Fruit fly (Drosophila melanogaster) whole organism, embryonic: ENCODE results near the gene nSMase.

Experiments used
- B-H1 ChIP-seq: fragments of 200-800 bp; sonication (Bioruptor generic); IDR thresholded peaks from 3 replicates; pipeline ENCODE4 v1.3.6; 2022; ENCODE audit warnings: missing biosample characterization, missing genetic modification characterization
- CG10274 ChIP-seq: fragments of 200-800 bp; sonication (Bioruptor generic); optimal IDR thresholded peaks from 3 replicates; lab custom pipeline; 2017; ENCODE audit warnings: missing biosample characterization, mild to moderate bottlenecking, missing genetic modification characterization
- CG10462 ChIP-seq: fragments of 200-800 bp; sonication (Bioruptor generic); optimal IDR thresholded peaks from 2 replicates; lab custom pipeline; 2016; ENCODE audit warnings: missing biosample characterization, missing genetic modification characterization
- CG10959 ChIP-seq: fragments of 200-800 bp; sonication (Bioruptor generic); IDR thresholded peaks from 2 replicates; pipeline ENCODE4 v1.3.6; 2022; ENCODE audit warnings: missing biosample characterization, missing genetic modification characterization
- CG11456 ChIP-seq: fragments of 200-800 bp; sonication (Bioruptor generic); IDR thresholded peaks from 3 replicates; pipeline ENCODE4 v1.3.6; 2022; ENCODE audit warnings: missing biosample characterization, missing genetic modification characterization
- CG12071 ChIP-seq: fragments of 200-800 bp; sonication (Bioruptor generic); optimal IDR thresholded peaks from 3 replicates; lab custom pipeline; 2018; ENCODE audit warnings: missing biosample characterization, mild to moderate bottlenecking, missing genetic modification characterization
- CG12299 ChIP-seq: fragments of 200-800 bp; sonication (Bioruptor generic); optimal IDR thresholded peaks from 2 replicates; lab custom pipeline; 2018; ENCODE audit warnings: missing biosample characterization, mild to moderate bottlenecking, missing genetic modification characterization
- CG14710 ChIP-seq: fragments of 200-800 bp; sonication (Bioruptor generic); optimal IDR thresholded peaks from 3 replicates; lab custom pipeline; 2019; ENCODE audit warnings: missing biosample characterization, mild to moderate bottlenecking, missing genetic modification characterization, moderate library complexity
- CG14860 ChIP-seq: fragments of 200-800 bp; sonication (Bioruptor generic); IDR thresholded peaks from 3 replicates; pipeline ENCODE4 v1.3.6; 2022; ENCODE audit warnings: missing biosample characterization, missing genetic modification characterization; ENCODE audit not compliant: partially characterized antibody
- CG15514 ChIP-seq: fragments of 200-800 bp; sonication (Bioruptor generic); optimal IDR thresholded peaks from 3 replicates; lab custom pipeline; 2017; ENCODE audit warnings: missing biosample characterization, missing genetic modification characterization, mild to moderate bottlenecking, moderate library complexity, missing genetic modification reagents
- CG17186 ChIP-seq: fragments of 200-800 bp; sonication (Bioruptor generic); optimal IDR thresholded peaks from 3 replicates; lab custom pipeline; 2017; ENCODE audit warnings: missing biosample characterization, missing genetic modification reagents, missing genetic modification characterization
- CG18599 ChIP-seq: fragments of 200-800 bp; sonication (Bioruptor generic); optimal IDR thresholded peaks from 3 replicates; lab custom pipeline; 2017; ENCODE audit warnings: missing biosample characterization, missing genetic modification characterization, mild to moderate bottlenecking, moderate library complexity, missing genetic modification reagents
- CG30020 ChIP-seq: fragments of 200-800 bp; optimal IDR thresholded peaks from 2 replicates; lab custom pipeline; 2019; ENCODE audit warnings: missing biosample characterization, mild to moderate bottlenecking, missing genetic modification characterization, moderate library complexity
- CG31224 ChIP-seq: fragments of 200-800 bp; sonication (Bioruptor generic); IDR thresholded peaks from 2 replicates; pipeline ENCODE4 v1.3.6; 2022; ENCODE audit warnings: missing biosample characterization, missing genetic modification characterization
- CG34224 ChIP-seq: fragments of 200-800 bp; sonication (Bioruptor generic); IDR thresholded peaks from 3 replicates; pipeline ENCODE4 v1.3.6; 2022; ENCODE audit warnings: missing biosample characterization, missing genetic modification characterization; ENCODE audit not compliant: partially characterized antibody
- CG4820 ChIP-seq: fragments of 200-800 bp; sonication (Bioruptor generic); optimal IDR thresholded peaks from 3 replicates; lab custom pipeline; 2016; ENCODE audit warnings: missing biosample characterization, missing genetic modification characterization
- CG8924 ChIP-seq: fragments of 200-800 bp; optimal IDR thresholded peaks from 3 replicates; lab custom pipeline; 2019; ENCODE audit warnings: missing biosample characterization, mild to moderate bottlenecking, missing genetic modification characterization, moderate library complexity
- CG9727 ChIP-seq: fragments of 200-800 bp; sonication (Bioruptor generic); optimal IDR thresholded peaks from 3 replicates; lab custom pipeline; 2017; ENCODE audit warnings: missing biosample characterization, mild to moderate bottlenecking, missing genetic modification characterization
- Dbx ChIP-seq: fragments of 200-800 bp; sonication (Bioruptor generic); IDR thresholded peaks from 3 replicates; pipeline ENCODE4 v1.3.6; 2022; ENCODE audit warnings: missing biosample characterization, missing genetic modification characterization
- Dek ChIP-seq: fragments of 200-800 bp; sonication (Bioruptor generic); optimal IDR thresholded peaks from 3 replicates; lab custom pipeline; 2019; ENCODE audit warnings: missing biosample characterization, mild to moderate bottlenecking, missing genetic modification characterization, moderate library complexity
- Doc3 ChIP-seq: fragments of 200-800 bp; sonication (Bioruptor generic); IDR thresholded peaks from 3 replicates; pipeline ENCODE4 v1.3.6; 2022; ENCODE audit warnings: missing biosample characterization, missing genetic modification characterization; ENCODE audit not compliant: partially characterized antibody
- HLH54F ChIP-seq: fragments of 200-800 bp; sonication (Bioruptor generic); optimal IDR thresholded peaks from 3 replicates; lab custom pipeline; 2016; ENCODE audit warnings: missing biosample characterization, missing genetic modification characterization
- HLHmδ ChIP-seq: fragments of 200-800 bp; sonication (Bioruptor generic); optimal IDR thresholded peaks from 2 replicates; lab custom pipeline; 2018; ENCODE audit warnings: missing biosample characterization, mild to moderate bottlenecking, missing genetic modification characterization, moderate library complexity
- Hand ChIP-seq: fragments of 200-800 bp; sonication (Bioruptor generic); optimal IDR thresholded peaks from 2 replicates; lab custom pipeline; 2017; ENCODE audit warnings: mild to moderate bottlenecking, missing biosample characterization, missing genetic modification reagents, missing genetic modification characterization
- Hmr ChIP-seq: fragments of 200-800 bp; sonication (Bioruptor generic); optimal IDR thresholded peaks from 3 replicates; lab custom pipeline; 2017; ENCODE audit warnings: mild to moderate bottlenecking, missing biosample characterization, missing genetic modification reagents, missing genetic modification characterization
- Hsf ChIP-seq: fragments of 200-800 bp; sonication (Bioruptor generic); optimal IDR thresholded peaks from 3 replicates; lab custom pipeline; 2016; ENCODE audit warnings: missing biosample characterization, missing genetic modification characterization
- Lim3 ChIP-seq: fragments of 200-800 bp; sonication (Bioruptor generic); IDR thresholded peaks from 2 replicates; pipeline ENCODE4 v1.3.6; 2022; ENCODE audit warnings: missing biosample characterization, missing genetic modification characterization
- Lpt ChIP-seq: fragments of >200 bp; optimal IDR thresholded peaks from 2 replicates; lab custom pipeline; 2018; ENCODE audit warnings: missing biosample characterization, missing genetic modification characterization
- Nf-YC ChIP-seq: fragments of 200-800 bp; optimal IDR thresholded peaks from 3 replicates; lab custom pipeline; 2019; ENCODE audit warnings: missing biosample characterization, mild to moderate bottlenecking, missing genetic modification characterization, moderate library complexity
- Trl ChIP-seq, 3 experiments: fragments of >200 bp in 2 of 3; fragments of 200-800 bp in 1 of 3; sonication (Bioruptor generic) in 1 of 3; optimal IDR thresholded peaks; 2 replicates in 1 of 3; 3 replicates in 2 of 3; lab custom pipeline; 2016 to 2017; ENCODE audit warnings: missing biosample characterization in 1 of 3, missing genetic modification characterization in 1 of 3
- Vsx1 ChIP-seq: fragments of 200-800 bp; sonication (Bioruptor generic); optimal IDR thresholded peaks from 2 replicates; lab custom pipeline; 2017; ENCODE audit warnings: missing biosample characterization, mild to moderate bottlenecking, missing genetic modification characterization, missing genetic modification reagents
- aop ChIP-seq: fragments of 200-800 bp; sonication (Bioruptor generic); IDR thresholded peaks from 2 replicates; pipeline ENCODE4 v1.3.6; 2022; ENCODE audit warnings: missing biosample characterization, missing genetic modification characterization
- ara ChIP-seq: fragments of 200-800 bp; sonication (Bioruptor generic); IDR thresholded peaks from 2 replicates; pipeline ENCODE4 v1.3.6; 2022; ENCODE audit warnings: missing biosample characterization, missing genetic modification characterization
- ato ChIP-seq: fragments of 200-800 bp; sonication (Bioruptor generic); IDR thresholded peaks from 2 replicates; pipeline ENCODE4 v1.3.6; 2022; ENCODE audit warnings: missing biosample characterization, missing genetic modification characterization; ENCODE audit not compliant: partially characterized antibody
- bcd ChIP-seq: fragments of 200-800 bp; sonication (Bioruptor generic); optimal IDR thresholded peaks from 2 replicates; lab custom pipeline; 2017; ENCODE audit warnings: missing biosample characterization, mild to moderate bottlenecking, missing genetic modification characterization
- btn ChIP-seq: fragments of 200-800 bp; sonication (Bioruptor generic); optimal IDR thresholded peaks from 2 replicates; lab custom pipeline; 2016; ENCODE audit warnings: missing biosample characterization, missing genetic modification characterization
- fd64A ChIP-seq: fragments of 200-800 bp; sonication (Bioruptor generic); optimal IDR thresholded peaks from 3 replicates; lab custom pipeline; 2018; ENCODE audit warnings: missing biosample characterization, mild to moderate bottlenecking, missing genetic modification characterization
- gce ChIP-seq: fragments of 200-800 bp; sonication (Bioruptor generic); IDR thresholded peaks from 3 replicates; pipeline ENCODE4 v1.3.6; 2022; ENCODE audit warnings: missing biosample characterization, missing genetic modification characterization
- hkb ChIP-seq, 2 experiments: fragments of 200-800 bp in 1 of 2; fragments of >200 bp in 1 of 2; sonication (Bioruptor generic) in 1 of 2; IDR thresholded peaks in 1 of 2; optimal IDR thresholded peaks in 1 of 2; 2 replicates each; pipeline versions ENCODE4 v1.3.6 to Lab custom; 2017 to 2022; ENCODE audit warnings: missing biosample characterization in 1 of 2, missing genetic modification characterization in 1 of 2
- ind ChIP-seq: fragments of 200-800 bp; sonication (Bioruptor generic); optimal IDR thresholded peaks from 3 replicates; lab custom pipeline; 2016; ENCODE audit warnings: missing biosample characterization, missing genetic modification characterization
- lbe ChIP-seq: fragments of 200-800 bp; sonication (Bioruptor generic); optimal IDR thresholded peaks from 2 replicates; lab custom pipeline; 2016; ENCODE audit warnings: missing biosample characterization, mild to moderate bottlenecking, missing genetic modification characterization
- mam ChIP-seq: fragments of 200-800 bp; sonication (Bioruptor generic); optimal IDR thresholded peaks from 3 replicates; lab custom pipeline; 2016; ENCODE audit warnings: missing biosample characterization, missing genetic modification characterization
- onecut ChIP-seq: fragments of 200-800 bp; sonication (Bioruptor generic); IDR thresholded peaks from 2 replicates; pipeline ENCODE4 v1.3.6; 2022; ENCODE audit warnings: missing biosample characterization, missing genetic modification characterization
- pita ChIP-seq: fragments of 200-800 bp; sonication (Bioruptor generic); optimal IDR thresholded peaks from 2 replicates; lab custom pipeline; 2017; ENCODE audit warnings: missing biosample characterization, mild to moderate bottlenecking, missing genetic modification characterization
- pum ChIP-seq: fragments of 200-800 bp; sonication (Bioruptor generic); optimal IDR thresholded peaks from 2 replicates; lab custom pipeline; 2016; ENCODE audit warnings: missing biosample characterization, missing genetic modification characterization
- tin ChIP-seq: fragments of 200-800 bp; sonication (Bioruptor generic); optimal IDR thresholded peaks from 3 replicates; lab custom pipeline; 2016; ENCODE audit warnings: missing biosample characterization, missing genetic modification characterization
- ttk ChIP-seq: fragments of 200-800 bp; sonication (Bioruptor generic); IDR thresholded peaks from 2 replicates; pipeline ENCODE4 v2.1.2; 2022; ENCODE audit warnings: missing biosample characterization, missing genetic modification characterization
- vvl ChIP-seq: fragments of 200-800 bp; sonication (Bioruptor generic); IDR thresholded peaks from 2 replicates; pipeline ENCODE4 v1.3.6; 2022; ENCODE audit warnings: missing biosample characterization, missing genetic modification characterization
- wdn ChIP-seq: fragments of 200-800 bp; sonication (Bioruptor generic); IDR thresholded peaks from 2 replicates; pipeline ENCODE4 v1.3.6; 2022; ENCODE audit warnings: missing biosample characterization, missing genetic modification characterization
- z ChIP-seq: fragments of 200-800 bp; sonication (Bioruptor generic); IDR thresholded peaks from 3 replicates; pipeline ENCODE4 v1.3.6; 2022; ENCODE audit warnings: missing biosample characterization, missing genetic modification characterization

The nSMase gene

DNA sequence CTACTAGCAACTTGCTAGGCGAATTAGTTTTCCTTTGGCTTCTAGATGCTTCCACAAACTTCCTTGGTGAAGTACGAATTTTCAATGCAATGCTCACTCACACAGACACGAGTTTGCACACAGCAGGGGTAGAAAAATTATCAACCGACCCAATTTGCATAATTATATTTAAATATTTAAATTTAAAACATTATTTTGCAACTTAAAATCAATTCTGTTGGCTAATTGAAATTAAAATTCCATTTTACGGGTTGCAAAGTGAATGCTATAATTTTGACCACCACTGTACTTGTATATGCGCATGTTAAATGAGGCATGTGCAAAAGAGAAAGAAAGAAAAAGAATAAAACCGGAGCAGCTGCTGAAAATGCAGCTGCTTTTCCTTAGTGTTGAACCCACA lies 24.9 kb upstream of the nSMase start (continued):
- TF ChIP-seq lbe, result peak; percentile 94
- peak; percentile 48 for TF ChIP-seq HLH54F (GFP tag; lab: Kevin White, UChicago)
- peak; percentile 91 for TF ChIP-seq onecut
- peak; percentile 86 for TF ChIP-seq fd64A
- peak; percentile 91 for TF ChIP-seq CG11456 (GFP tag; lab: Robert Waterston, UW)
- TF ChIP-seq tin (GFP tag; lab: Kevin White, UChicago), result peak; percentile 89
- TF ChIP-seq CG12299, result peak; percentile 93
- TF ChIP-seq Hsf, result peak; percentile 76
- TF ChIP-seq Lpt (GFP tag; lab: Kevin White, UChicago), result no peak
- TF ChIP-seq CG30020 (tag; lab: Kevin White, UChicago), result peak; percentile 48
- peak; percentile 91 for TF ChIP-seq ttk (GFP tag; lab: Robert Waterston, UW)
- TF ChIP-seq HLHmδ (GFP tag; lab: Kevin White, UChicago), result no peak
- TF ChIP-seq ind (GFP tag; lab: Kevin White, UChicago), result peak; percentile 88
- TF ChIP-seq Hand, result peak; percentile 90
- TF ChIP-seq pita (GFP tag; lab: Kevin White, UChicago), result no peak
- TF ChIP-seq hkb (optimal IDR thresholded peaks at IDR 0.05; lab: Kevin White, UChicago), result no peak
- TF ChIP-seq hkb (GFP tag; IDR thresholded peaks at IDR 0.05; lab: Robert Waterston, UW), result peak; percentile 97
- peak; percentile 98 for TF ChIP-seq vvl (GFP tag; lab: Robert Waterston, UW)
- peak; percentile 59; the same call in 1 of the 2 replicates for TF ChIP-seq aop (GFP tag; lab: Robert Waterston, UW)
- TF ChIP-seq Trl (optimal IDR thresholded peaks at IDR 0.05; lab: Kevin White, UChicago), result no peak
- peak; percentile 47 for TF ChIP-seq Trl (GFP tag; optimal IDR thresholded peaks at IDR 0.05; lab: Kevin White, UChicago)
- TF ChIP-seq Doc3 (GFP tag; lab: Robert Waterston, UW), result no peak
- TF ChIP-seq Nf-YC (tag; lab: Kevin White, UChicago), result peak; percentile 80
- no peak for TF ChIP-seq ato
- TF ChIP-seq CG9727, result peak; percentile 94
- TF ChIP-seq CG10462, result peak; percentile 80
- TF ChIP-seq CG14860, result no peak
- peak; percentile 93 for TF ChIP-seq B-H1 (GFP tag; lab: Robert Waterston, UW)
- TF ChIP-seq Lim3 (GFP tag; lab: Robert Waterston, UW), result peak; percentile 55
- peak; percentile 90 for TF ChIP-seq CG14710 (tag; lab: Kevin White, UChicago)
- TF ChIP-seq pum, result peak; percentile 46
- TF ChIP-seq CG10959 (GFP tag; lab: Robert Waterston, UW), result peak; percentile 93
- peak; percentile 93 for TF ChIP-seq ara
- peak; percentile 88 for TF ChIP-seq CG15514 (GFP tag; lab: Kevin White, UChicago)
- TF ChIP-seq CG18599 (GFP tag; lab: Kevin White, UChicago), result peak; percentile 96
- peak; percentile 57 for TF ChIP-seq mam (GFP tag; lab: Kevin White, UChicago)
- TF ChIP-seq btn (GFP tag; lab: Kevin White, UChicago), result no peak
- 0 out of 3 replicates have a peak, but pooled peaks have one; percentile 32 for TF ChIP-seq z
- TF ChIP-seq CG4820, result peak; percentile 87
- TF ChIP-seq wdn (GFP tag; lab: Robert Waterston, UW), result peak; percentile 73
- TF ChIP-seq CG17186, result peak; percentile 47
- peak; percentile 86 for TF ChIP-seq Vsx1
- peak; percentile 52 for TF ChIP-seq CG10274 (GFP tag; lab: Kevin White, UChicago)
- no peak for TF ChIP-seq CG34224 (GFP tag; lab: Robert Waterston, UW)
- TF ChIP-seq gce, result peak; percentile 86
- TF ChIP-seq Dek (tag; lab: Kevin White, UChicago), result peak; percentile 93
- TF ChIP-seq Hmr, result peak; percentile 94
- TF ChIP-seq CG8924 (tag; lab: Kevin White, UChicago), result peak; percentile 95
- peak; percentile 92 for TF ChIP-seq Dbx (GFP tag; lab: Robert Waterston, UW)
- peak; percentile 86 for TF ChIP-seq CG31224 (GFP tag; lab: Robert Waterston, UW)
- peak; percentile 90 for TF ChIP-seq bcd (GFP tag; lab: Kevin White, UChicago)
- peak; percentile 91 for TF ChIP-seq CG12071 (GFP tag; lab: Kevin White, UChicago)
